Fruit fly (Drosophila melanogaster) whole organism, embryonic: Measurements from ENCODE around the gene dbo.
A peak's percentile ranks its signal among the peaks of the same experiment; 100 is the strongest.

Experiments used
- ATbp ChIP-seq: fragments of 200-800 bp; sonication (Bioruptor generic); optimal IDR thresholded peaks from 2 replicates; lab custom pipeline; 2017; ENCODE audit warnings: missing biosample characterization, mild to moderate bottlenecking, missing genetic modification characterization, missing genetic modification reagents
- Atf3 ChIP-seq: fragments of 200-800 bp; sonication (Bioruptor generic); optimal IDR thresholded peaks from 3 replicates; lab custom pipeline; 2016; ENCODE audit warnings: missing biosample characterization, missing genetic modification characterization
- B-H1 ChIP-seq: fragments of 200-800 bp; sonication (Bioruptor generic); IDR thresholded peaks from 3 replicates; pipeline ENCODE4 v1.3.6; 2022; ENCODE audit warnings: missing biosample characterization, missing genetic modification characterization
- CG11085 ChIP-seq: fragments of 200-800 bp; sonication (Bioruptor generic); IDR thresholded peaks from 2 replicates; pipeline ENCODE4 v1.3.6; 2022; ENCODE audit warnings: missing biosample characterization, missing genetic modification characterization
- CG12155 ChIP-seq: fragments of 200-800 bp; sonication (Bioruptor generic); optimal IDR thresholded peaks from 3 replicates; lab custom pipeline; 2016; ENCODE audit warnings: missing biosample characterization, missing genetic modification characterization
- CG12391 ChIP-seq: fragments of 200-800 bp; sonication (Bioruptor generic); optimal IDR thresholded peaks from 3 replicates; lab custom pipeline; 2018; ENCODE audit warnings: missing biosample characterization, mild to moderate bottlenecking, missing genetic modification characterization, moderate library complexity
- CG12744 ChIP-seq: fragments of 200-800 bp; sonication (Bioruptor generic); optimal IDR thresholded peaks from 2 replicates; lab custom pipeline; 2016; ENCODE audit warnings: missing biosample characterization, missing genetic modification characterization
- CG14441 ChIP-seq: fragments of 200-800 bp; sonication (Bioruptor generic); IDR thresholded peaks from 2 replicates; pipeline ENCODE4 v1.3.6; 2022; ENCODE audit warnings: missing biosample characterization, missing genetic modification characterization
- CG17359 ChIP-seq: fragments of 200-800 bp; sonication (Bioruptor generic); optimal IDR thresholded peaks from 3 replicates; lab custom pipeline; 2018; ENCODE audit warnings: missing biosample characterization, mild to moderate bottlenecking, missing genetic modification characterization, moderate library complexity
- CG17361 ChIP-seq: fragments of 200-800 bp; sonication (Bioruptor generic); IDR thresholded peaks from 3 replicates; pipeline ENCODE4 v1.3.6; 2022; ENCODE audit warnings: missing biosample characterization, missing genetic modification characterization
- CG1792 ChIP-seq: fragments of 200-800 bp; sonication (Bioruptor generic); optimal IDR thresholded peaks from 2 replicates; lab custom pipeline; 2016; ENCODE audit warnings: missing biosample characterization, missing genetic modification characterization
- CG1832 ChIP-seq: fragments of 200-800 bp; sonication (Bioruptor generic); optimal IDR thresholded peaks from 2 replicates; lab custom pipeline; 2017; ENCODE audit warnings: missing biosample characterization, mild to moderate bottlenecking, missing genetic modification characterization, inconsistent platforms
- CG18599 ChIP-seq: fragments of 200-800 bp; sonication (Bioruptor generic); optimal IDR thresholded peaks from 3 replicates; lab custom pipeline; 2017; ENCODE audit warnings: missing biosample characterization, missing genetic modification characterization, mild to moderate bottlenecking, moderate library complexity, missing genetic modification reagents
- CG2116 ChIP-seq: fragments of 200-800 bp; sonication (Bioruptor generic); optimal IDR thresholded peaks from 3 replicates; lab custom pipeline; 2018; ENCODE audit warnings: missing biosample characterization, mild to moderate bottlenecking, missing genetic modification characterization
- CG2129 ChIP-seq: fragments of 200-800 bp; sonication (Bioruptor generic); IDR thresholded peaks from 2 replicates; pipeline ENCODE4 v1.3.6; 2022; ENCODE audit warnings: missing biosample characterization, missing genetic modification characterization; ENCODE audit not compliant: partially characterized antibody
- CG31441 ChIP-seq: fragments of 200-800 bp; sonication (Bioruptor generic); IDR thresholded peaks from 2 replicates; pipeline ENCODE4 v1.3.6; 2022; ENCODE audit warnings: missing biosample characterization, missing genetic modification characterization
- CG34224 ChIP-seq: fragments of 200-800 bp; sonication (Bioruptor generic); IDR thresholded peaks from 3 replicates; pipeline ENCODE4 v1.3.6; 2022; ENCODE audit warnings: missing biosample characterization, missing genetic modification characterization; ENCODE audit not compliant: partially characterized antibody
- CG4282 ChIP-seq: fragments of 200-800 bp; sonication (Bioruptor generic); optimal IDR thresholded peaks from 2 replicates; lab custom pipeline; 2016; ENCODE audit warnings: missing biosample characterization, missing genetic modification characterization
- CG4404 ChIP-seq: fragments of 200-800 bp; sonication (Bioruptor generic); IDR thresholded peaks from 2 replicates; pipeline ENCODE4 v1.3.6; 2022; ENCODE audit warnings: missing biosample characterization, missing genetic modification characterization
- CG6813 ChIP-seq: fragments of 200-800 bp; sonication (Bioruptor generic); optimal IDR thresholded peaks from 2 replicates; lab custom pipeline; 2017; ENCODE audit warnings: missing biosample characterization, missing genetic modification characterization, mild to moderate bottlenecking, moderate library complexity, missing genetic modification reagents
- CG7786 ChIP-seq: fragments of 200-800 bp; sonication (Bioruptor generic); optimal IDR thresholded peaks from 2 replicates; lab custom pipeline; 2016; ENCODE audit warnings: missing biosample characterization, missing genetic modification characterization
- CG8359 ChIP-seq: fragments of 200-800 bp; sonication (Bioruptor generic); optimal IDR thresholded peaks from 2 replicates; lab custom pipeline; 2017; ENCODE audit warnings: missing biosample characterization, mild to moderate bottlenecking, missing genetic modification characterization, borderline replicate concordance
- CG8944 ChIP-seq: fragments of 200-800 bp; sonication (Bioruptor generic); optimal IDR thresholded peaks from 3 replicates; lab custom pipeline; 2016; ENCODE audit warnings: missing biosample characterization, missing genetic modification characterization
- Chrac-16 ChIP-seq: fragments of 200-800 bp; sonication (Bioruptor generic); optimal IDR thresholded peaks from 3 replicates; lab custom pipeline; 2016; ENCODE audit warnings: missing biosample characterization, missing genetic modification characterization
- ERR ChIP-seq: fragments of 200-800 bp; sonication (Bioruptor generic); optimal IDR thresholded peaks from 2 replicates; lab custom pipeline; 2016; ENCODE audit warnings: missing biosample characterization, missing genetic modification characterization
- Gsc ChIP-seq: fragments of 200-800 bp; sonication (Bioruptor generic); IDR thresholded peaks from 2 replicates; pipeline ENCODE4 v1.3.6; 2022; ENCODE audit warnings: missing biosample characterization, missing genetic modification characterization
- H2.0 ChIP-seq: fragments of 200-800 bp; sonication (Bioruptor generic); IDR thresholded peaks from 2 replicates; pipeline ENCODE4 v1.3.6; 2022; ENCODE audit warnings: missing biosample characterization, missing genetic modification characterization
- HLH54F ChIP-seq: fragments of 200-800 bp; sonication (Bioruptor generic); optimal IDR thresholded peaks from 3 replicates; lab custom pipeline; 2016; ENCODE audit warnings: missing biosample characterization, missing genetic modification characterization
- HmgD ChIP-seq: fragments of 200-800 bp; sonication (Bioruptor generic); optimal IDR thresholded peaks from 3 replicates; lab custom pipeline; 2016; ENCODE audit warnings: missing biosample characterization, missing genetic modification characterization
- Hr3 ChIP-seq: fragments of 200-800 bp; sonication (Bioruptor generic); optimal IDR thresholded peaks from 3 replicates; lab custom pipeline; 2016; ENCODE audit warnings: missing biosample characterization, missing genetic modification characterization
- MTF-1 ChIP-seq: fragments of 200-800 bp; sonication (Bioruptor generic); optimal IDR thresholded peaks from 2 replicates; lab custom pipeline; 2018; ENCODE audit warnings: missing biosample characterization, mild to moderate bottlenecking, missing genetic modification characterization, borderline replicate concordance
- Pdp1 ChIP-seq, 2 experiments: fragments of 200-800 bp; sonication (Bioruptor generic); optimal IDR thresholded peaks; 3 replicates each; lab custom pipeline; 2016; ENCODE audit warnings: missing biosample characterization in 2 of 2, missing genetic modification characterization in 2 of 2, mild to moderate bottlenecking in 1 of 2, moderate library complexity in 1 of 2
- Spps ChIP-seq: fragments of 200-800 bp; sonication (Bioruptor generic); optimal IDR thresholded peaks from 2 replicates; lab custom pipeline; 2018; ENCODE audit warnings: missing biosample characterization, mild to moderate bottlenecking, missing genetic modification characterization
- Sry-β ChIP-seq: fragments of 200-800 bp; sonication (Bioruptor generic); optimal IDR thresholded peaks from 2 replicates; lab custom pipeline; 2018; ENCODE audit warnings: missing biosample characterization, mild to moderate bottlenecking, missing genetic modification characterization, moderate library complexity
- Taf1 ChIP-seq: fragments of 200-800 bp; sonication (Bioruptor generic); IDR thresholded peaks from 2 replicates; pipeline ENCODE4 v1.3.6; 2022; ENCODE audit warnings: missing biosample characterization, missing genetic modification characterization
- cad ChIP-seq: fragments of >200 bp; optimal IDR thresholded peaks from 2 replicates; lab custom pipeline; 2017; ENCODE audit warnings: missing biosample characterization, missing genetic modification characterization
- crp ChIP-seq, 2 experiments: fragments of 200-800 bp; sonication (Bioruptor generic); optimal IDR thresholded peaks; 2 replicates in 1 of 2; 3 replicates in 1 of 2; lab custom pipeline; 2017; ENCODE audit warnings: missing biosample characterization in 2 of 2, missing genetic modification characterization in 2 of 2, mild to moderate bottlenecking in 1 of 2, moderate library complexity in 1 of 2
- da ChIP-seq: fragments of 200-800 bp; sonication (Bioruptor generic); optimal IDR thresholded peaks from 2 replicates; lab custom pipeline; 2016; ENCODE audit warnings: missing biosample characterization, missing genetic modification characterization
- dmrt11E ChIP-seq: fragments of 200-800 bp; sonication (Bioruptor generic); optimal IDR thresholded peaks from 3 replicates; lab custom pipeline; 2018; ENCODE audit warnings: missing biosample characterization, mild to moderate bottlenecking, missing genetic modification characterization, moderate library complexity
- h ChIP-seq: fragments of >200 bp; optimal IDR thresholded peaks from 2 replicates; lab custom pipeline; 2017
- insv ChIP-seq, 2 experiments: fragments of 200-800 bp; sonication (Bioruptor generic); optimal IDR thresholded peaks; 3 replicates each; lab custom pipeline; 2016 to 2018; ENCODE audit warnings: missing biosample characterization in 2 of 2, missing genetic modification characterization in 2 of 2
- jigr1 ChIP-seq: fragments of 200-800 bp; sonication (Bioruptor generic); IDR thresholded peaks from 3 replicates; pipeline ENCODE4 v1.3.6; 2022; ENCODE audit warnings: missing biosample characterization, missing genetic modification characterization
- klu ChIP-seq: fragments of 200-800 bp; sonication (Bioruptor generic); IDR thresholded peaks from 2 replicates; pipeline ENCODE4 v1.3.6; 2022; ENCODE audit warnings: missing biosample characterization, missing genetic modification characterization
- knrl ChIP-seq: fragments of 200-800 bp; sonication (Bioruptor generic); IDR thresholded peaks from 3 replicates; pipeline ENCODE4 v1.3.6; 2022; ENCODE audit warnings: missing biosample characterization, missing genetic modification characterization; ENCODE audit not compliant: partially characterized antibody
- nmo ChIP-seq: fragments of 200-800 bp; sonication (Bioruptor generic); optimal IDR thresholded peaks from 2 replicates; lab custom pipeline; 2018; ENCODE audit warnings: missing biosample characterization, mild to moderate bottlenecking, missing genetic modification characterization, moderate library complexity
- shn ChIP-seq: fragments of 200-800 bp; sonication (Bioruptor generic); optimal IDR thresholded peaks from 3 replicates; lab custom pipeline; 2016; ENCODE audit warnings: missing biosample characterization, missing genetic modification characterization
- ssp ChIP-seq: fragments of 200-800 bp; sonication (Bioruptor generic); IDR thresholded peaks from 2 replicates; pipeline ENCODE4 v1.3.6; 2022; ENCODE audit warnings: missing biosample characterization, missing genetic modification characterization
- tna ChIP-seq: fragments of 200-800 bp; sonication (Bioruptor generic); IDR thresholded peaks from 2 replicates; pipeline ENCODE4 v1.3.6; 2022; ENCODE audit warnings: missing biosample characterization, missing genetic modification characterization; ENCODE audit not compliant: partially characterized antibody
- tx ChIP-seq: fragments of 200-800 bp; sonication (Bioruptor generic); optimal IDR thresholded peaks from 2 replicates; lab custom pipeline; 2016; ENCODE audit warnings: missing biosample characterization, missing genetic modification characterization
- zfh1 ChIP-seq: fragments of 200-800 bp; sonication (Bioruptor generic); IDR thresholded peaks from 3 replicates; pipeline ENCODE4 v1.3.6; 2022; ENCODE audit warnings: missing biosample characterization, missing genetic modification characterization

The dbo gene

dm6 chr3L:15826347-15826984, at the start of gene dbo, which contains the start of gene DCP2 (continued):
- peak; percentile 67 for TF ChIP-seq tna (GFP tag; lab: Robert Waterston, UW)
- peak; percentile 81 for TF ChIP-seq CG12391 (tag; lab: Kevin White, UChicago)
- TF ChIP-seq CG2116 (GFP tag; lab: Kevin White, UChicago), result peak; percentile 79
- no peak for TF ChIP-seq CG1832 (GFP tag; lab: Kevin White, UChicago)
- peak; percentile 55 to 61 for TF ChIP-seq Pdp1 (GFP tag; optimal IDR thresholded peaks at IDR 0.05; lab: Kevin White, UChicago)
- TF ChIP-seq CG6813 (GFP tag; lab: Kevin White, UChicago), result no peak
- TF ChIP-seq CG34224 (GFP tag; lab: Robert Waterston, UW), result peak; percentile 82
- TF ChIP-seq MTF-1, result no peak
- peak; percentile 5 for TF ChIP-seq CG12744 (GFP tag; lab: Kevin White, UChicago)
- peak; percentile 27 for TF ChIP-seq CG8944 (GFP tag; lab: Kevin White, UChicago)
- no peak for TF ChIP-seq h (lab: Kevin White, UChicago)
- TF ChIP-seq CG14441 (GFP tag; lab: Robert Waterston, UW), result peak; percentile 64
- peak; percentile 57; the same call in 1 of the 2 replicates for TF ChIP-seq CG31441 (GFP tag; lab: Robert Waterston, UW)
- peak; percentile 2 for TF ChIP-seq ATbp (GFP tag; lab: Kevin White, UChicago)
- peak; percentile 51 for TF ChIP-seq H2.0 (GFP tag; lab: Robert Waterston, UW)
- no peak for TF ChIP-seq CG1792 (GFP tag; lab: Kevin White, UChicago)
- TF ChIP-seq Hr3 (GFP tag; lab: Kevin White, UChicago), result peak; percentile 66
- no peak for TF ChIP-seq CG8359
- TF ChIP-seq CG18599 (GFP tag; lab: Kevin White, UChicago), result peak; percentile 64
- no peak for TF ChIP-seq jigr1
- TF ChIP-seq crp (GFP tag; optimal IDR thresholded peaks at IDR 0.05; lab: Kevin White, UChicago), result no peak
- no peak for TF ChIP-seq cad (GFP tag; lab: Kevin White, UChicago)
- peak; percentile 57; the same call in 2 of the 3 replicates for TF ChIP-seq zfh1 (GFP tag; lab: Robert Waterston, UW)
- 0 out of 2 replicates have a peak, but pooled peaks have one; percentile 19 for TF ChIP-seq CG4404 (GFP tag; lab: Robert Waterston, UW)
- TF ChIP-seq da (GFP tag; lab: Kevin White, UChicago), result no peak
- peak; percentile 57 for TF ChIP-seq CG12155
- peak in 1 of 2 experiments; percentile 26 for TF ChIP-seq insv (GFP tag; optimal IDR thresholded peaks at IDR 0.05; lab: Kevin White, UChicago)
- no peak for TF ChIP-seq klu (GFP tag; lab: Robert Waterston, UW)
- peak; percentile 48 for TF ChIP-seq tx
- TF ChIP-seq CG17361 (GFP tag; lab: Robert Waterston, UW), result peak; percentile 65; the same call in 2 of the 3 replicates
- peak; percentile 34 for TF ChIP-seq dmrt11E (tag; lab: Kevin White, UChicago)
- no peak for TF ChIP-seq CG7786
- TF ChIP-seq shn, result peak; percentile 48
- no peak for TF ChIP-seq HmgD
- peak; percentile 64 for TF ChIP-seq Chrac-16
- TF ChIP-seq Sry-β, result no peak
- peak; percentile 89 for TF ChIP-seq knrl (GFP tag; lab: Robert Waterston, UW)
- TF ChIP-seq HLH54F (GFP tag; lab: Kevin White, UChicago), result peak; percentile 49
- no peak for TF ChIP-seq CG4282 (GFP tag; lab: Kevin White, UChicago)
- peak; percentile 65 for TF ChIP-seq nmo (GFP tag; lab: Kevin White, UChicago)
- TF ChIP-seq CG11085 (GFP tag; lab: Robert Waterston, UW), result peak; percentile 57
- peak; percentile 42 for TF ChIP-seq ssp
- peak; percentile 68 for TF ChIP-seq CG2129 (GFP tag; lab: Robert Waterston, UW)
- TF ChIP-seq B-H1 (GFP tag; lab: Robert Waterston, UW), result peak; percentile 51; the same call in 2 of the 3 replicates
- TF ChIP-seq Taf1 (GFP tag; lab: Robert Waterston, UW), result peak; percentile 45; the same call in 1 of the 2 replicates
- TF ChIP-seq ERR (GFP tag; lab: Kevin White, UChicago), result no peak
- TF ChIP-seq Gsc (GFP tag; lab: Robert Waterston, UW), result no peak
- TF ChIP-seq Spps (tag; lab: Kevin White, UChicago), result no peak
- TF ChIP-seq Atf3, result no peak
- peak; percentile 75 for TF ChIP-seq CG17359
